Fruit fly (Drosophila melanogaster) whole organism, embryonic: ENCODE data around the gene Mms19.

Source experiments
- Aef1 ChIP-seq: fragments of 200-800 bp; sonication (Bioruptor generic); IDR thresholded peaks from 3 replicates; pipeline ENCODE4 v1.3.6; 2022; ENCODE audit warnings: missing biosample characterization, missing genetic modification characterization
- CG10209 ChIP-seq: fragments of 200-800 bp; sonication (Bioruptor generic); optimal IDR thresholded peaks from 3 replicates; lab custom pipeline; 2017; ENCODE audit warnings: missing biosample characterization, mild to moderate bottlenecking, missing genetic modification characterization, missing genetic modification reagents
- CG10267 ChIP-seq: fragments of 200-800 bp; sonication (Bioruptor generic); optimal IDR thresholded peaks from 2 replicates; lab custom pipeline; 2018; ENCODE audit warnings: missing biosample characterization, mild to moderate bottlenecking, missing genetic modification characterization, moderate library complexity
- CG15011 ChIP-seq: fragments of 200-800 bp; sonication (Bioruptor generic); optimal IDR thresholded peaks from 3 replicates; lab custom pipeline; 2018; ENCODE audit warnings: missing biosample characterization, mild to moderate bottlenecking, missing genetic modification characterization
- CG16813 ChIP-seq: fragments of 200-800 bp; sonication (Bioruptor generic); IDR thresholded peaks from 3 replicates; pipeline ENCODE4 v1.3.6; 2022; ENCODE audit warnings: missing biosample characterization, missing genetic modification characterization; ENCODE audit not compliant: partially characterized antibody
- CG16815 ChIP-seq: fragments of 200-800 bp; sonication (Bioruptor generic); optimal IDR thresholded peaks from 3 replicates; lab custom pipeline; 2017; ENCODE audit warnings: missing biosample characterization, mild to moderate bottlenecking, missing genetic modification characterization
- CG17186 ChIP-seq: fragments of 200-800 bp; sonication (Bioruptor generic); optimal IDR thresholded peaks from 3 replicates; lab custom pipeline; 2017; ENCODE audit warnings: missing biosample characterization, missing genetic modification reagents, missing genetic modification characterization
- CG17802 ChIP-seq: fragments of 200-800 bp; sonication (Bioruptor generic); optimal IDR thresholded peaks from 2 replicates; lab custom pipeline; 2018; ENCODE audit warnings: missing biosample characterization, mild to moderate bottlenecking, missing genetic modification characterization, moderate library complexity
- CG2678 ChIP-seq: fragments of 200-800 bp; sonication (Bioruptor generic); optimal IDR thresholded peaks from 3 replicates; lab custom pipeline; 2019; ENCODE audit warnings: missing biosample characterization, mild to moderate bottlenecking, missing genetic modification characterization, moderate library complexity
- CG2712 ChIP-seq: fragments of 200-800 bp; optimal IDR thresholded peaks from 3 replicates; lab custom pipeline; 2019; ENCODE audit warnings: missing biosample characterization, mild to moderate bottlenecking, missing genetic modification characterization, moderate library complexity
- CG30020 ChIP-seq: fragments of 200-800 bp; optimal IDR thresholded peaks from 2 replicates; lab custom pipeline; 2019; ENCODE audit warnings: missing biosample characterization, mild to moderate bottlenecking, missing genetic modification characterization, moderate library complexity
- CG31388 ChIP-seq: fragments of 200-800 bp; sonication (Bioruptor generic); optimal IDR thresholded peaks from 2 replicates; lab custom pipeline; 2016; ENCODE audit warnings: missing biosample characterization, missing genetic modification characterization
- CG4282 ChIP-seq: fragments of 200-800 bp; sonication (Bioruptor generic); optimal IDR thresholded peaks from 2 replicates; lab custom pipeline; 2016; ENCODE audit warnings: missing biosample characterization, missing genetic modification characterization
- CG4820 ChIP-seq: fragments of 200-800 bp; sonication (Bioruptor generic); optimal IDR thresholded peaks from 3 replicates; lab custom pipeline; 2016; ENCODE audit warnings: missing biosample characterization, missing genetic modification characterization
- CG4854 ChIP-seq: fragments of 200-800 bp; sonication (Bioruptor generic); optimal IDR thresholded peaks from 2 replicates; lab custom pipeline; 2016; ENCODE audit warnings: missing biosample characterization, missing genetic modification characterization, inconsistent platforms
- CG6175 ChIP-seq: fragments of 200-800 bp; sonication (Bioruptor generic); IDR thresholded peaks from 3 replicates; pipeline ENCODE4 v1.3.6; 2022; ENCODE audit warnings: missing biosample characterization, missing genetic modification characterization
- CG6689 ChIP-seq: fragments of 200-800 bp; sonication (Bioruptor generic); IDR thresholded peaks from 2 replicates; pipeline ENCODE4 v1.3.6; 2022; ENCODE audit warnings: missing biosample characterization, missing genetic modification characterization
- CG7928 ChIP-seq: fragments of 200-800 bp; sonication (Bioruptor generic); optimal IDR thresholded peaks from 2 replicates; lab custom pipeline; 2017; ENCODE audit warnings: missing biosample characterization, mild to moderate bottlenecking, missing genetic modification characterization
- CG9437 ChIP-seq: fragments of 200-800 bp; sonication (Bioruptor generic); optimal IDR thresholded peaks from 2 replicates; lab custom pipeline; 2018; ENCODE audit warnings: missing biosample characterization, mild to moderate bottlenecking, missing genetic modification characterization
- Doc3 ChIP-seq: fragments of 200-800 bp; sonication (Bioruptor generic); IDR thresholded peaks from 3 replicates; pipeline ENCODE4 v1.3.6; 2022; ENCODE audit warnings: missing biosample characterization, missing genetic modification characterization; ENCODE audit not compliant: partially characterized antibody
- Drgx ChIP-seq: fragments of 200-800 bp; sonication (Bioruptor generic); IDR thresholded peaks from 2 replicates; pipeline ENCODE4 v1.3.6; 2022; ENCODE audit warnings: missing biosample characterization, missing genetic modification characterization
- Fer3 ChIP-seq: fragments of 200-800 bp; sonication (Bioruptor generic); optimal IDR thresholded peaks from 2 replicates; lab custom pipeline; 2018; ENCODE audit warnings: missing biosample characterization, mild to moderate bottlenecking, missing genetic modification characterization, moderate library complexity
- Gug ChIP-seq: fragments of 200-800 bp; sonication (Bioruptor generic); IDR thresholded peaks from 4 replicates; pipeline ENCODE4 v1.3.6; 2022; ENCODE audit warnings: missing biosample characterization, missing genetic modification characterization
- HLHmδ ChIP-seq: fragments of 200-800 bp; sonication (Bioruptor generic); optimal IDR thresholded peaks from 2 replicates; lab custom pipeline; 2018; ENCODE audit warnings: missing biosample characterization, mild to moderate bottlenecking, missing genetic modification characterization, moderate library complexity
- Lpt ChIP-seq: fragments of >200 bp; optimal IDR thresholded peaks from 2 replicates; lab custom pipeline; 2018; ENCODE audit warnings: missing biosample characterization, missing genetic modification characterization
- Optix ChIP-seq: fragments of 200-800 bp; sonication (Bioruptor generic); IDR thresholded peaks from 3 replicates; pipeline ENCODE4 v1.3.6; 2022; ENCODE audit warnings: missing biosample characterization, missing genetic modification characterization
- Sox102F ChIP-seq: fragments of 200-800 bp; sonication (Bioruptor generic); optimal IDR thresholded peaks from 2 replicates; lab custom pipeline; 2018; ENCODE audit warnings: missing biosample characterization, mild to moderate bottlenecking, missing genetic modification characterization, moderate library complexity
- Sry-δ ChIP-seq: fragments of 200-800 bp; sonication (Bioruptor generic); optimal IDR thresholded peaks from 2 replicates; lab custom pipeline; 2016; ENCODE audit warnings: missing biosample characterization, missing genetic modification characterization
- Xbp1 ChIP-seq: fragments of 200-800 bp; sonication (Bioruptor generic); optimal IDR thresholded peaks from 3 replicates; lab custom pipeline; 2016; ENCODE audit warnings: missing biosample characterization, mild to moderate bottlenecking, missing genetic modification characterization
- ara ChIP-seq: fragments of 200-800 bp; sonication (Bioruptor generic); IDR thresholded peaks from 2 replicates; pipeline ENCODE4 v1.3.6; 2022; ENCODE audit warnings: missing biosample characterization, missing genetic modification characterization
- ash1 ChIP-seq: fragments of 200-800 bp; sonication (Bioruptor generic); optimal IDR thresholded peaks from 2 replicates; lab custom pipeline; 2018; ENCODE audit warnings: missing biosample characterization, mild to moderate bottlenecking, missing genetic modification characterization
- bcd ChIP-seq: fragments of 200-800 bp; sonication (Bioruptor generic); optimal IDR thresholded peaks from 2 replicates; lab custom pipeline; 2017; ENCODE audit warnings: missing biosample characterization, mild to moderate bottlenecking, missing genetic modification characterization
- btn ChIP-seq: fragments of 200-800 bp; sonication (Bioruptor generic); optimal IDR thresholded peaks from 2 replicates; lab custom pipeline; 2016; ENCODE audit warnings: missing biosample characterization, missing genetic modification characterization
- cad ChIP-seq: fragments of >200 bp; optimal IDR thresholded peaks from 2 replicates; lab custom pipeline; 2017; ENCODE audit warnings: missing biosample characterization, missing genetic modification characterization
- cg ChIP-seq: fragments of 200-800 bp; sonication (Bioruptor generic); optimal IDR thresholded peaks from 3 replicates; lab custom pipeline; 2019; ENCODE audit warnings: missing biosample characterization, mild to moderate bottlenecking, missing genetic modification characterization, moderate library complexity
- chif ChIP-seq, 2 experiments: fragments of 200-800 bp; sonication (Bioruptor generic); optimal IDR thresholded peaks; 3 replicates each; lab custom pipeline; 2016; ENCODE audit warnings: missing biosample characterization in 2 of 2, missing genetic modification characterization in 2 of 2
- croc ChIP-seq: fragments of 200-800 bp; sonication (Bioruptor generic); conservative IDR thresholded peaks from 3 replicates; pipeline ENCODE4 v1.3.6; 2022; ENCODE audit warnings: missing biosample characterization, missing genetic modification characterization
- ewg ChIP-seq: fragments of 200-800 bp; sonication (Bioruptor generic); optimal IDR thresholded peaks from 3 replicates; lab custom pipeline; 2017; ENCODE audit warnings: mild to moderate bottlenecking, missing biosample characterization, missing genetic modification reagents, missing genetic modification characterization
- eyg ChIP-seq: fragments of 200-800 bp; sonication (Bioruptor generic); optimal IDR thresholded peaks from 3 replicates; lab custom pipeline; 2016; ENCODE audit warnings: missing biosample characterization, missing genetic modification characterization
- lab ChIP-seq: fragments of 200-800 bp; sonication (Bioruptor generic); optimal IDR thresholded peaks from 3 replicates; lab custom pipeline; 2017; ENCODE audit warnings: missing biosample characterization, missing genetic modification characterization, mild to moderate bottlenecking, moderate library complexity, missing genetic modification reagents
- pros ChIP-seq: fragments of 200-800 bp; sonication (Bioruptor generic); optimal IDR thresholded peaks from 3 replicates; lab custom pipeline; 2019; ENCODE audit warnings: missing biosample characterization, mild to moderate bottlenecking, missing genetic modification characterization, moderate library complexity
- salm ChIP-seq: fragments of 200-800 bp; sonication (Bioruptor generic); optimal IDR thresholded peaks from 2 replicates; lab custom pipeline; 2018; ENCODE audit warnings: missing biosample characterization, mild to moderate bottlenecking, missing genetic modification characterization
- shn ChIP-seq: fragments of 200-800 bp; sonication (Bioruptor generic); optimal IDR thresholded peaks from 3 replicates; lab custom pipeline; 2016; ENCODE audit warnings: missing biosample characterization, missing genetic modification characterization
- sisA ChIP-seq: fragments of 200-800 bp; sonication (Bioruptor generic); IDR thresholded peaks from 2 replicates; pipeline ENCODE4 v1.3.6; 2022; ENCODE audit warnings: missing biosample characterization, missing genetic modification characterization
- slp2 ChIP-seq: fragments of 200-800 bp; sonication (Bioruptor generic); optimal IDR thresholded peaks from 2 replicates; lab custom pipeline; 2016; ENCODE audit warnings: missing biosample characterization, missing genetic modification characterization
- sqz ChIP-seq: fragments of 200-800 bp; sonication (Bioruptor generic); optimal IDR thresholded peaks from 3 replicates; lab custom pipeline; 2018; ENCODE audit warnings: missing biosample characterization, mild to moderate bottlenecking, missing genetic modification characterization
- trh ChIP-seq: fragments of 200-800 bp; sonication (Bioruptor generic); optimal IDR thresholded peaks from 2 replicates; lab custom pipeline; 2016; ENCODE audit warnings: missing biosample characterization, missing genetic modification characterization
- unc-4 ChIP-seq: fragments of 200-800 bp; sonication (Bioruptor generic); IDR thresholded peaks from 2 replicates; pipeline ENCODE4 v1.3.6; 2022; ENCODE audit warnings: missing biosample characterization, missing genetic modification characterization; ENCODE audit not compliant: partially characterized antibody
- zfh1 ChIP-seq: fragments of 200-800 bp; sonication (Bioruptor generic); IDR thresholded peaks from 3 replicates; pipeline ENCODE4 v1.3.6; 2022; ENCODE audit warnings: missing biosample characterization, missing genetic modification characterization

Mms19 gene

dm6 chr3R:5256462-5257146 is 24.3 kb downstream of the Mms19 start, which contains the start of the genes Enoph and Hph (continued):
- TF ChIP-seq CG17186 (GFP tag; lab: Kevin White, UChicago): peak; percentile 13
- peak; percentile 24 for TF ChIP-seq CG4282 (GFP tag; lab: Kevin White, UChicago)
- TF ChIP-seq Drgx (GFP tag; lab: Robert Waterston, UW): peak; percentile 53; the same call in 1 of the 2 replicates
- no peak for TF ChIP-seq Optix (GFP tag; lab: Robert Waterston, UW)
- TF ChIP-seq zfh1 (GFP tag; lab: Robert Waterston, UW): peak; percentile 50; the same call in 2 of the 3 replicates
- peak; percentile 63 for TF ChIP-seq Sox102F (GFP tag; lab: Kevin White, UChicago)
- no peak for TF ChIP-seq CG15011
- TF ChIP-seq CG16815: peak; percentile 22
- peak; percentile 65 for TF ChIP-seq CG4820
- no peak for TF ChIP-seq ash1
- peak; percentile 50; the same call in 1 of the 2 replicates for TF ChIP-seq CG6689
- no peak for TF ChIP-seq sqz
- no peak for TF ChIP-seq croc (GFP tag; lab: Robert Waterston, UW)
- TF ChIP-seq CG2712 (tag; lab: Kevin White, UChicago): peak; percentile 76
- peak; percentile 51 for TF ChIP-seq CG30020 (tag; lab: Kevin White, UChicago)
- peak; percentile 13 for TF ChIP-seq CG7928 (GFP tag; lab: Kevin White, UChicago)
- TF ChIP-seq Aef1 (GFP tag; lab: Robert Waterston, UW): peak; percentile 55; the same call in 2 of the 3 replicates
- TF ChIP-seq ara (GFP tag; lab: Robert Waterston, UW): no peak
- TF ChIP-seq CG10209 (GFP tag; lab: Kevin White, UChicago): peak; percentile 67
- TF ChIP-seq sisA (GFP tag; lab: Robert Waterston, UW): peak; percentile 41
- peak; percentile 97 for TF ChIP-seq Sry-δ (GFP tag; lab: Kevin White, UChicago)
- no peak for TF ChIP-seq eyg (GFP tag; lab: Kevin White, UChicago)
- no peak for TF ChIP-seq pros (GFP tag; lab: Kevin White, UChicago)
- TF ChIP-seq trh: peak; percentile 33
- TF ChIP-seq Lpt (GFP tag; lab: Kevin White, UChicago): no peak
- no peak for TF ChIP-seq HLHmδ (GFP tag; lab: Kevin White, UChicago)
- no peak for TF ChIP-seq CG4854
- no peak for TF ChIP-seq CG6175 (GFP tag; lab: Robert Waterston, UW)
- TF ChIP-seq salm: no peak
- TF ChIP-seq unc-4 (GFP tag; lab: Robert Waterston, UW): peak; percentile 71; the same call in 1 of the 2 replicates
- TF ChIP-seq shn (GFP tag; lab: Kevin White, UChicago): peak; percentile 13
- TF ChIP-seq Fer3: peak; percentile 41
- no peak for TF ChIP-seq CG17802 (tag; lab: Kevin White, UChicago)
- no peak for TF ChIP-seq cad (GFP tag; lab: Kevin White, UChicago)
- no peak for TF ChIP-seq cg (GFP tag; lab: Kevin White, UChicago)
- TF ChIP-seq slp2: no peak
- TF ChIP-seq ewg (GFP tag; lab: Kevin White, UChicago): peak; percentile 31
- peak; percentile 52; the same call in 1 of the 4 replicates for TF ChIP-seq Gug (GFP tag; lab: Robert Waterston, UW)
- TF ChIP-seq CG9437: peak; percentile 61
- TF ChIP-seq btn: no peak
- TF ChIP-seq chif (GFP tag; optimal IDR thresholded peaks at IDR 0.05; lab: Kevin White, UChicago): peak; percentile 17 to 43
- peak; percentile 62 for TF ChIP-seq lab (GFP tag; lab: Kevin White, UChicago)
- peak; percentile 90 for TF ChIP-seq CG10267
- TF ChIP-seq Xbp1 (GFP tag; lab: Kevin White, UChicago): peak; percentile 69
- TF ChIP-seq CG31388 (GFP tag; lab: Kevin White, UChicago): no peak
- peak; percentile 79 for TF ChIP-seq CG2678 (tag; lab: Kevin White, UChicago)
- peak; percentile 61 for TF ChIP-seq bcd (GFP tag; lab: Kevin White, UChicago)
- TF ChIP-seq Doc3 (GFP tag; lab: Robert Waterston, UW): peak; percentile 66
- TF ChIP-seq CG16813 (GFP tag; lab: Robert Waterston, UW): peak; percentile 84
